Worm (Caenorhabditis elegans) whole organism, midembryonic: ENCODE results near the gene rps-13.

ENCODE experiments used
- T22C8.4 ChIP-seq: fragments of 200-800 bp; sonication (Bioruptor generic); IDR thresholded peaks from 2 replicates; pipeline ENCODE4 v1.3.6; 2022; ENCODE audit warnings: missing genetic modification characterization, missing compliant biosample characterization
- flt-1 ChIP-seq: fragments of 200-800 bp; sonication (Bioruptor generic); IDR thresholded peaks from 2 replicates; pipeline ENCODE4 v1.3.6; 2022; ENCODE audit warnings: missing genetic modification characterization, missing compliant biosample characterization
- med-1 ChIP-seq: sonication (generic microtip); optimal IDR thresholded peaks from 2 replicates; lab custom pipeline; 2017; ENCODE audit warnings: missing genetic modification characterization, mild to moderate bottlenecking, missing compliant biosample characterization, antibody characterized with exemption, missing genetic modification reagents; ENCODE audit not compliant: insufficient read depth
- tab-1 ChIP-seq: fragments of 200-800 bp; sonication (Bioruptor generic); IDR thresholded peaks from 2 replicates; pipeline ENCODE4 v1.3.6; 2022; ENCODE audit warnings: missing genetic modification characterization, missing compliant biosample characterization
- ztf-23 ChIP-seq: fragments of 200-800 bp; sonication (Bioruptor generic); IDR thresholded peaks from 2 replicates; pipeline ENCODE4 v1.3.6; 2022; ENCODE audit warnings: missing genetic modification reagents, missing genetic modification characterization, missing compliant biosample characterization
- ztf-29 ChIP-seq: fragments of 200-800 bp; sonication (Bioruptor generic); IDR thresholded peaks from 2 replicates; pipeline ENCODE4 v1.3.6; 2022; ENCODE audit warnings: missing genetic modification reagents, missing genetic modification characterization, missing compliant biosample characterization

ce11 chrIII:6343229-6343628, 31.6 kb downstream of the rps-13 start, which contains the start of gene C56G2.9:
- TF ChIP-seq flt-1 (GFP tag; lab: Robert Waterston, UW) (no peak), ztf-29 (GFP tag; lab: Robert Waterston, UW) (no peak), T22C8.4 (GFP tag; lab: Robert Waterston, UW) (no peak), med-1 (GFP tag; lab: Kevin White, UChicago) (no peak), tab-1 (GFP tag; lab: Robert Waterston, UW) (no peak), ztf-23 (GFP tag; lab: Robert Waterston, UW) (no peak)
